Fruit fly (Drosophila melanogaster): ENCODE data around the gene CG9331.
A peak's percentile ranks its signal among the peaks of the same experiment; 100 is the strongest.

Gene CG9331

DNA sequence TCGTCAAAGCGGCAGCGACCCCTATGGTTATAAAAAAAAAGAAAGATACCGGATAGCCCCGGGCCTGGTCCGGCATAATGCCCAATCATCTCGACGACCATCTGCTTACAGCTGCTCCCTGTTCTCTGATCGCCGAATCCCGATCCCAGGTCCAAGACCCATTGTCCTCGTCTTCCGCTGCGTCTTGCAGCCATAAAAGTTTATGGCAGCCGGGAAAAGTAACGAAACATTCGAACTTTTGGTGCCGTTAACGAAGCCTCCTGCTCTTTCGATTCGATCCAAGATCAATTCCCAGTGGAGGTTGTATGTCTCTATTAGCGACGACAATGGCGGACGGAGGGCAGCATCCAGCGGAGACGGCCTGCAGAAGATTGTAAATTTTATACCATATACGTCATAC lies 37.3 kb upstream of the CG9331 start:
- TF ChIP-seq ftz-f1 (GFP tag; optimal IDR thresholded peaks at IDR 0.05) (no peak), cad (GFP tag; optimal IDR thresholded peaks at IDR 0.05) (peak; percentile 95)

DNA sequence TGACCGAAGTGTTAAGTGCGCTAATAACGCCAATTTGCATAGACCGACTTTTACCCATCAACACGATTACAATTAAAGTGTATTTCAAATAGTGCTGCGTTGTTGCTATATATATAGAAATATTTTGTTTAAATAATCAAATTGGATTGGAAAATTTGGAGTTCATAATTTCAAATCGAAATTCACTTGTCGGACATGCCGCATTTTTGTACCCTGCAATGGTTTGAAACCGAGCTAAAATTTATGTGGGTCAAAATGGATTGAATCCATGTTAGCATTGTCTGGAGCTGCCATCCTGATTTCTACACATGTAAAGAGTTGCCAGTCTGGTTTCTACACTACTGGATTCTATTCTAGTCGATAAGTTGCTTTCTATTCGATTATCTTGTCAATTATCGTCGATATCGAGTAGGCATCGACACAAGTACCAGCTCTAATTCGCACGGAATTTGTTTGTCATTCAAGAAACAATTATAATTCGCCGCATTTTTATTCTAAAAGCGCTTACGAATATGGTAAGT lies 35.3 kb upstream of the CG9331 start, which contains the start of gene Pomp:
Gene Pomp, plus strand, starts transcription at position 386 of the 521 bp plus-strand sequence.
- TF ChIP-seq CG2120 (GFP tag; optimal IDR thresholded peaks at IDR 0.05) (peak; percentile 87), CG3163 (GFP tag; optimal IDR thresholded peaks at IDR 0.05) (no peak), p53 (GFP tag; optimal IDR thresholded peaks at IDR 0.05) (peak; percentile 62), lola (GFP tag; optimal IDR thresholded peaks at IDR 0.05) (peak in 1 of 3 experiments; percentile 70), CG14050 (GFP tag; IDR thresholded peaks at IDR 0.05) (peak; percentile 84), z (GFP tag; IDR thresholded peaks at IDR 0.05) (no peak), ATbp (GFP tag; optimal IDR thresholded peaks at IDR 0.05) (peak; percentile 84), gro (GFP tag; optimal IDR thresholded peaks at IDR 0.05) (peak; percentile 68), CG9215 (GFP tag; IDR thresholded peaks at IDR 0.05) (peak; percentile 73), CG6689 (GFP tag; IDR thresholded peaks at IDR 0.05) (peak; percentile 88), CG8281 (tag; optimal IDR thresholded peaks at IDR 0.05) (peak; percentile 44), CG31365 (tag; optimal IDR thresholded peaks at IDR 0.05) (peak; percentile 59), hb (GFP tag; IDR thresholded peaks at IDR 0.05; ENCODE audit: partially characterized antibody) (peak; percentile 63; the same call in 2 of the 3 replicates), aop (GFP tag; IDR thresholded peaks at IDR 0.05) (0 out of 2 replicates have a peak, but pooled peaks have one; percentile 62), CkIIα-i1 (GFP tag; IDR thresholded peaks at IDR 0.05) (0 out of 2 replicates have a peak, but pooled peaks have one; percentile 41), CHES-1-like (GFP tag; optimal IDR thresholded peaks at IDR 0.05) (peak; percentile 81), Atf6 (GFP tag; IDR thresholded peaks at IDR 0.05) (peak; percentile 89), Vsx1 (GFP tag; optimal IDR thresholded peaks at IDR 0.05) (peak; percentile 81), CG33213 (GFP tag; optimal IDR thresholded peaks at IDR 0.05) (peak; percentile 80), Dek (tag; optimal IDR thresholded peaks at IDR 0.05) (peak; percentile 82), CG12942 (GFP tag; optimal IDR thresholded peaks at IDR 0.05) (peak; percentile 73), CG5245 (GFP tag; optimal IDR thresholded peaks at IDR 0.05) (peak; percentile 86), B-H1 (GFP tag; IDR thresholded peaks at IDR 0.05) (peak; percentile 81), Hand (GFP tag; optimal IDR thresholded peaks at IDR 0.05) (peak; percentile 23), Blimp-1 (GFP tag; optimal IDR thresholded peaks at IDR 0.05) (peak; percentile 84), CG18599 (GFP tag; optimal IDR thresholded peaks at IDR 0.05) (peak; percentile 92), Ets65A (GFP tag) (peak; percentile 95), kah (GFP tag; optimal IDR thresholded peaks at IDR 0.05) (peak; percentile 60), hth (optimal IDR thresholded peaks at IDR 0.05) (no peak), cas (GFP tag; IDR thresholded peaks at IDR 0.05) (0 out of 2 replicates have a peak, but pooled peaks have one; percentile 52), HmgD (GFP tag; optimal IDR thresholded peaks at IDR 0.05) (peak; percentile 57), lbe (GFP tag; optimal IDR thresholded peaks at IDR 0.05) (peak; percentile 71), onecut (GFP tag; IDR thresholded peaks at IDR 0.05) (peak; percentile 68), CG34224 (GFP tag; IDR thresholded peaks at IDR 0.05; ENCODE audit: partially characterized antibody) (peak; percentile 72), mld (GFP tag; IDR thresholded peaks at IDR 0.05; ENCODE audit: partially characterized antibody) (no peak), CG1647 (GFP tag; optimal IDR thresholded peaks at IDR 0.05) (peak; percentile 67), NC2β (GFP tag; optimal IDR thresholded peaks at IDR 0.05) (peak; percentile 37), CG7271 (tag; optimal IDR thresholded peaks at IDR 0.05) (no peak), fd102C (GFP tag; optimal IDR thresholded peaks at IDR 0.05) (no peak), dan (GFP tag; IDR thresholded peaks at IDR 0.05) (no peak), salm (tag; optimal IDR thresholded peaks at IDR 0.05) (peak; percentile 73), CG3838 (GFP tag; optimal IDR thresholded peaks at IDR 0.05) (no peak), CG16813 (GFP tag; IDR thresholded peaks at IDR 0.05; ENCODE audit: partially characterized antibody) (peak; percentile 66), gt (GFP tag; IDR thresholded peaks at IDR 0.05) (peak; percentile 64), CG10959 (GFP tag; IDR thresholded peaks at IDR 0.05) (peak; percentile 71), twi (tag; optimal IDR thresholded peaks at IDR 0.05) (peak; percentile 35), CG18619 (GFP tag; optimal IDR thresholded peaks at IDR 0.05) (peak; percentile 78)

Data from whole organism, embryonic.